Fruit fly (Drosophila melanogaster) whole organism, prepupa: ENCODE results near the gene CG15814.
A peak's percentile ranks its signal among the peaks of the same experiment; 100 is the strongest.

Source experiments
- CG10631 ChIP-seq: fragments of 200-800 bp; sonication (Bioruptor generic); optimal IDR thresholded peaks from 2 replicates; lab custom pipeline; 2016; ENCODE audit warnings: missing biosample characterization, missing genetic modification characterization
- CG10669 ChIP-seq: fragments of 200-800 bp; sonication (Bioruptor generic); optimal IDR thresholded peaks from 3 replicates; lab custom pipeline; 2018; ENCODE audit warnings: missing biosample characterization, mild to moderate bottlenecking, missing genetic modification characterization, moderate library complexity
- CG11294 ChIP-seq: fragments of 200-800 bp; sonication (Bioruptor generic); IDR thresholded peaks from 2 replicates; pipeline ENCODE4 v1.3.6; 2022; ENCODE audit warnings: missing biosample characterization, missing genetic modification characterization
- CG15336 ChIP-seq: fragments of 200-800 bp; sonication (Bioruptor generic); IDR thresholded peaks from 2 replicates; pipeline ENCODE4 v1.3.6; 2022; ENCODE audit warnings: missing biosample characterization, missing genetic modification characterization
- CG1621 ChIP-seq: fragments of 200-800 bp; sonication (Bioruptor generic); optimal IDR thresholded peaks from 3 replicates; lab custom pipeline; 2018; ENCODE audit warnings: missing biosample characterization, mild to moderate bottlenecking, missing genetic modification characterization
- CG16779 ChIP-seq: fragments of 200-800 bp; sonication (Bioruptor generic); optimal IDR thresholded peaks from 3 replicates; lab custom pipeline; 2017; ENCODE audit warnings: missing biosample characterization, mild to moderate bottlenecking, missing genetic modification characterization
- CG3032 ChIP-seq: fragments of 200-800 bp; optimal IDR thresholded peaks from 2 replicates; lab custom pipeline; 2019; ENCODE audit warnings: missing biosample characterization, mild to moderate bottlenecking, missing genetic modification characterization, moderate library complexity
- CG31627 ChIP-seq: fragments of 200-800 bp; sonication (Bioruptor generic); optimal IDR thresholded peaks from 3 replicates; lab custom pipeline; 2016; ENCODE audit warnings: missing biosample characterization, missing genetic modification characterization
- CG32006 ChIP-seq: fragments of 200-800 bp; sonication (Bioruptor generic); optimal IDR thresholded peaks from 3 replicates; lab custom pipeline; 2017; ENCODE audit warnings: missing biosample characterization, mild to moderate bottlenecking, missing genetic modification characterization
- CG34406 ChIP-seq: fragments of 200-800 bp; sonication (Bioruptor generic); optimal IDR thresholded peaks from 3 replicates; lab custom pipeline; 2016; ENCODE audit warnings: missing biosample characterization, missing genetic modification characterization
- CG4318 ChIP-seq: fragments of 200-800 bp; sonication (Bioruptor generic); optimal IDR thresholded peaks from 3 replicates; lab custom pipeline; 2017; ENCODE audit warnings: missing biosample characterization, mild to moderate bottlenecking, missing genetic modification characterization
- CG6163 ChIP-seq: fragments of 200-800 bp; sonication (Bioruptor generic); IDR thresholded peaks from 3 replicates; pipeline ENCODE4 v1.3.6; 2022; ENCODE audit warnings: missing biosample characterization, missing genetic modification characterization
- CG6276 ChIP-seq: fragments of 200-800 bp; sonication (Bioruptor generic); optimal IDR thresholded peaks from 2 replicates; lab custom pipeline; 2017; ENCODE audit warnings: missing biosample characterization, mild to moderate bottlenecking, missing genetic modification characterization
- CG6808 ChIP-seq: fragments of 200-800 bp; sonication (Bioruptor generic); optimal IDR thresholded peaks from 3 replicates; lab custom pipeline; 2017; ENCODE audit warnings: missing biosample characterization, missing genetic modification characterization, mild to moderate bottlenecking, moderate library complexity, missing genetic modification reagents
- CG6854 ChIP-seq: fragments of 200-800 bp; sonication (Bioruptor generic); optimal IDR thresholded peaks from 2 replicates; lab custom pipeline; 2017; ENCODE audit warnings: missing biosample characterization, mild to moderate bottlenecking, missing genetic modification characterization
- CG7368 ChIP-seq: fragments of 200-800 bp; sonication (Bioruptor generic); optimal IDR thresholded peaks from 3 replicates; lab custom pipeline; 2016; ENCODE audit warnings: missing biosample characterization, missing genetic modification characterization
- CG8319 ChIP-seq: fragments of 200-800 bp; sonication (Bioruptor generic); optimal IDR thresholded peaks from 3 replicates; lab custom pipeline; 2016; ENCODE audit warnings: missing biosample characterization, missing genetic modification characterization
- CG8632 ChIP-seq: fragments of 200-800 bp; sonication (Bioruptor generic); optimal IDR thresholded peaks from 3 replicates; lab custom pipeline; 2016; ENCODE audit warnings: missing biosample characterization, missing genetic modification characterization
- CG9139 ChIP-seq: fragments of 200-800 bp; sonication (Bioruptor generic); optimal IDR thresholded peaks from 3 replicates; lab custom pipeline; 2017; ENCODE audit warnings: missing biosample characterization, mild to moderate bottlenecking, missing genetic modification characterization
- Eip75B ChIP-seq: fragments of 200-800 bp; sonication (Bioruptor generic); optimal IDR thresholded peaks from 3 replicates; lab custom pipeline; 2016; ENCODE audit warnings: missing biosample characterization, missing genetic modification characterization
- Ets21C ChIP-seq: fragments of 200-800 bp; sonication (Bioruptor generic); optimal IDR thresholded peaks from 3 replicates; lab custom pipeline; 2016; ENCODE audit warnings: missing biosample characterization, missing genetic modification characterization
- Ets96B ChIP-seq: fragments of 200-800 bp; optimal IDR thresholded peaks from 2 replicates; lab custom pipeline; 2019; ENCODE audit warnings: missing biosample characterization, mild to moderate bottlenecking, missing genetic modification characterization, moderate library complexity
- Gug ChIP-seq: fragments of 200-800 bp; sonication (Bioruptor generic); IDR thresholded peaks from 2 replicates; pipeline ENCODE4 v1.3.6; 2022; ENCODE audit warnings: missing biosample characterization, missing genetic modification characterization
- Hr38 ChIP-seq: sonication (Bioruptor generic); optimal IDR thresholded peaks from 2 replicates; lab custom pipeline; 2016; ENCODE audit warnings: missing biosample characterization, missing genetic modification characterization
- Hr39 ChIP-seq: fragments of 200-800 bp; sonication (Bioruptor generic); optimal IDR thresholded peaks from 2 replicates; lab custom pipeline; 2016; ENCODE audit warnings: missing biosample characterization, missing genetic modification characterization
- Hr4 ChIP-seq: fragments of 200-800 bp; sonication (Bioruptor generic); optimal IDR thresholded peaks from 3 replicates; lab custom pipeline; 2016; ENCODE audit warnings: missing biosample characterization, missing genetic modification characterization
- Lpt ChIP-seq: fragments of 200-800 bp; sonication (Bioruptor generic); optimal IDR thresholded peaks from 3 replicates; lab custom pipeline; 2016; ENCODE audit warnings: missing biosample characterization, missing genetic modification characterization
- Met ChIP-seq: fragments of 200-800 bp; sonication (Bioruptor generic); optimal IDR thresholded peaks from 3 replicates; lab custom pipeline; 2016; ENCODE audit warnings: missing biosample characterization, missing genetic modification characterization
- OdsH ChIP-seq: fragments of 200-800 bp; sonication (Bioruptor generic); optimal IDR thresholded peaks from 3 replicates; lab custom pipeline; 2016; ENCODE audit warnings: missing biosample characterization, missing genetic modification characterization
- Smox ChIP-seq: fragments of 200-800 bp; sonication (Bioruptor generic); optimal IDR thresholded peaks from 3 replicates; lab custom pipeline; 2016; ENCODE audit warnings: missing biosample characterization, missing genetic modification characterization
- Sox102F ChIP-seq: fragments of 200-800 bp; sonication (Bioruptor generic); optimal IDR thresholded peaks from 2 replicates; lab custom pipeline; 2016; ENCODE audit warnings: missing biosample characterization, mild to moderate bottlenecking, missing genetic modification characterization
- Sox14 ChIP-seq: fragments of 200-800 bp; sonication (Bioruptor generic); optimal IDR thresholded peaks from 3 replicates; lab custom pipeline; 2016; ENCODE audit warnings: missing biosample characterization, missing genetic modification characterization
- Sox15 ChIP-seq: fragments of 200-800 bp; sonication (Bioruptor generic); optimal IDR thresholded peaks from 3 replicates; lab custom pipeline; 2016; ENCODE audit warnings: missing biosample characterization, missing genetic modification characterization
- cyc ChIP-seq: fragments of 200-800 bp; sonication (Bioruptor generic); optimal IDR thresholded peaks from 3 replicates; lab custom pipeline; 2016; ENCODE audit warnings: missing biosample characterization, missing genetic modification characterization
- dac ChIP-seq: fragments of 200-800 bp; sonication (Bioruptor generic); optimal IDR thresholded peaks from 2 replicates; lab custom pipeline; 2017; ENCODE audit warnings: missing biosample characterization, mild to moderate bottlenecking, missing genetic modification characterization
- dsx ChIP-seq: fragments of 200-800 bp; optimal IDR thresholded peaks from 3 replicates; lab custom pipeline; 2019; ENCODE audit warnings: missing biosample characterization, mild to moderate bottlenecking, missing genetic modification characterization, moderate library complexity; ENCODE audit not compliant: poor library complexity, severe bottlenecking
- fd59A ChIP-seq: fragments of 200-800 bp; sonication (Bioruptor generic); optimal IDR thresholded peaks from 2 replicates; lab custom pipeline; 2017; ENCODE audit warnings: missing biosample characterization, mild to moderate bottlenecking, missing genetic modification characterization, missing genetic modification reagents
- fd85E ChIP-seq: fragments of 200-800 bp; sonication (Bioruptor generic); optimal IDR thresholded peaks from 3 replicates; lab custom pipeline; 2016; ENCODE audit warnings: missing biosample characterization, missing genetic modification characterization
- lz ChIP-seq: fragments of 200-800 bp; sonication (Bioruptor generic); optimal IDR thresholded peaks from 3 replicates; lab custom pipeline; 2016; ENCODE audit warnings: missing biosample characterization, missing genetic modification characterization
- net ChIP-seq: fragments of 200-800 bp; sonication (Bioruptor generic); optimal IDR thresholded peaks from 3 replicates; lab custom pipeline; 2016; ENCODE audit warnings: missing biosample characterization, missing genetic modification characterization
- pdm3 ChIP-seq: fragments of 200-800 bp; sonication (Bioruptor generic); optimal IDR thresholded peaks from 3 replicates; lab custom pipeline; 2016; ENCODE audit warnings: missing biosample characterization, missing genetic modification characterization
- salr ChIP-seq, 2 experiments: fragments of 200-800 bp; sonication (Bioruptor generic); optimal IDR thresholded peaks; 3 replicates each; lab custom pipeline; 2016 to 2018; ENCODE audit warnings: missing biosample characterization in 2 of 2, missing genetic modification characterization in 2 of 2, mild to moderate bottlenecking in 1 of 2
- ss ChIP-seq, 2 experiments: fragments of 200-800 bp; sonication (Bioruptor generic); optimal IDR thresholded peaks; 2 replicates in 1 of 2; 3 replicates in 1 of 2; lab custom pipeline; 2017 to 2018; ENCODE audit warnings: mild to moderate bottlenecking in 2 of 2, missing biosample characterization in 2 of 2, missing genetic modification characterization in 2 of 2, moderate library complexity in 1 of 2
- svp ChIP-seq: fragments of 200-800 bp; sonication (Bioruptor generic); peaks from one replicate; lab custom pipeline; 2016; ENCODE audit warnings: missing biosample characterization, missing genetic modification characterization
- vri ChIP-seq: fragments of 200-800 bp; sonication (Bioruptor generic); optimal IDR thresholded peaks from 3 replicates; lab custom pipeline; 2016; ENCODE audit warnings: missing biosample characterization, mild to moderate bottlenecking, missing genetic modification characterization

Gene CG15814

dm6 chrX:17814783-17815182 lies 35.4 kb downstream of the CG15814 start (continued):
- TF ChIP-seq OdsH (GFP tag; lab: Kevin White, UChicago) (peak; percentile 71), CG16779 (tag; lab: Kevin White, UChicago) (no peak), Hr4 (GFP tag; lab: Kevin White, UChicago) (no peak), vri (GFP tag; lab: Kevin White, UChicago) (peak; percentile 50), Ets21C (GFP tag; lab: Kevin White, UChicago) (peak; percentile 50), CG11294 (GFP tag; lab: Robert Waterston, UW) (no peak), Eip75B (peak; percentile 42), lz (GFP tag; lab: Kevin White, UChicago) (peak; percentile 66), CG10631 (peak; percentile 23), CG9139 (GFP tag; lab: Kevin White, UChicago) (no peak), CG6276 (GFP tag; lab: Kevin White, UChicago) (no peak), Met (peak; percentile 76), Ets96B (tag; lab: Kevin White, UChicago) (peak; percentile 57), Gug (GFP tag; lab: Robert Waterston, UW) (no peak), CG8632 (GFP tag; lab: Kevin White, UChicago) (peak; percentile 32), CG6854 (GFP tag; lab: Kevin White, UChicago) (peak; percentile 21), dsx (GFP tag; lab: Kevin White, UChicago) (peak; percentile 56), CG10669 (GFP tag; lab: Kevin White, UChicago) (peak; percentile 42), CG1621 (peak; percentile 35)

DNA sequence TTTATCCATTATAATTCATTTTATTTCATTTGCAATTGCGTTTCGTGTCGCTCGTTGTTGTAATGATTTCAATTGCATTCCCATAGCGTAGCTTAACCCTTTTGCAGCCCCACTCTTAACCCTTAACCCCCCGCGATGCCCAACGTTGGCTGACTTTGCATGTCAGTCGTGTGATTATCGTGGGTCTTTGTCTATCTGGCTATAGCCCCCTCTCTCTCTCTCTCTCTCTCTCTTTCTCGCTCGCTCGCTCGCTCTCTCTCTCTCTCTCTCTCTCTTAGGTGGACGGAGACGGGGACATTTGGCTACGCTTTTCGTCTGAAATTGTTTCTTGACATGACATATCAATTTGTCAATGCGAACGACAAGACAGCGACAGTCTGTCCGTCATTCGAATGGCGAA lies 37.9 kb downstream of the CG15814 start:
- TF ChIP-seq CG7368 (GFP tag; lab: Kevin White, UChicago) (no peak), Ets96B (tag; lab: Kevin White, UChicago) (no peak), cyc (GFP tag; lab: Kevin White, UChicago) (no peak), ss (GFP tag; optimal IDR thresholded peaks at IDR 0.05; lab: Kevin White, UChicago) (peak in 1 of 2 experiments; percentile 67), Hr38 (GFP tag; lab: Kevin White, UChicago) (no peak)

DNA sequence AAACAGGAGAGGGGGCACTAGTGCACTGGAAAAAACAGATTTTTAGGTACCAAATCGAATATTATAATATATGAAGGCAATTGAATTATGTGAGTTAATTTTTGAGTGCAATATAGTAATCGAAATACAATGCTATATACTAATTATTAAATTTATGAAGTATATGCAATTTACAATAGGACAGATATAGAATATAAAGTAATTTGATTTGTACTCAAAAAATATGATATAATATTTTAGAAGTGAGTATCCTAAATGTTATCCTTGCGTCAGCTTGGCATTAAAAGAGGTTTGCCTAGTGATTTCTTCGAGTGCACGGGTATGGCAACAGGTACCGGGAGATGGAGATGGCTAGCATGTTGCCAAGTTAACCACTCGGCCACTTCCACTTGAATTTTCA lies 43.2 kb downstream of the CG15814 start:
- no peak for TF ChIP-seq Ets21C (GFP tag; lab: Kevin White, UChicago)
- TF ChIP-seq fd59A (GFP tag; lab: Kevin White, UChicago), result peak; percentile 44
- no peak for TF ChIP-seq Lpt (GFP tag; lab: Kevin White, UChicago)
- TF ChIP-seq CG10631, result peak; percentile 45
- TF ChIP-seq lz (GFP tag; lab: Kevin White, UChicago), result peak; percentile 14
- no peak for TF ChIP-seq Hr4 (GFP tag; lab: Kevin White, UChicago)
- TF ChIP-seq CG8632 (GFP tag; lab: Kevin White, UChicago), result peak; percentile 40
- peak; percentile 60 for TF ChIP-seq Ets96B (tag; lab: Kevin White, UChicago)
- peak; percentile 2 for TF ChIP-seq CG4318 (GFP tag; lab: Kevin White, UChicago)
- TF ChIP-seq Met, result peak; percentile 36
- no peak for TF ChIP-seq fd85E (GFP tag; lab: Kevin White, UChicago)
- peak; percentile 23 for TF ChIP-seq CG34406 (GFP tag; lab: Kevin White, UChicago)
- TF ChIP-seq CG31627 (GFP tag; lab: Kevin White, UChicago), result no peak
- TF ChIP-seq net (GFP tag; lab: Kevin White, UChicago), result peak; percentile 12
- TF ChIP-seq CG15336 (GFP tag; lab: Robert Waterston, UW), result no peak
- TF ChIP-seq Sox14, result no peak
- TF ChIP-seq OdsH (GFP tag; lab: Kevin White, UChicago), result peak; percentile 80
- peak; percentile 71 for TF ChIP-seq svp (GFP tag; lab: Kevin White, UChicago)
- peak; percentile 7 for TF ChIP-seq Sox102F
- peak; percentile 51 for TF ChIP-seq CG32006 (GFP tag; lab: Kevin White, UChicago)
- TF ChIP-seq salr (GFP tag; optimal IDR thresholded peaks at IDR 0.05; lab: Kevin White, UChicago), result peak in 1 of 2 experiments; percentile 21
- no peak for TF ChIP-seq dac (GFP tag; lab: Kevin White, UChicago)
- TF ChIP-seq pdm3 (GFP tag; lab: Kevin White, UChicago), result peak; percentile 2
- TF ChIP-seq CG16779 (tag; lab: Kevin White, UChicago), result no peak
- no peak for TF ChIP-seq CG6163 (GFP tag; lab: Robert Waterston, UW)
- TF ChIP-seq Sox15 (GFP tag; lab: Kevin White, UChicago), result peak; percentile 8
- peak; percentile 65 for TF ChIP-seq CG3032 (tag; lab: Kevin White, UChicago)
- no peak for TF ChIP-seq CG8319 (GFP tag; lab: Kevin White, UChicago)
- peak; percentile 18 for TF ChIP-seq cyc (GFP tag; lab: Kevin White, UChicago)
- TF ChIP-seq CG10669 (GFP tag; lab: Kevin White, UChicago), result peak; percentile 53
- peak; percentile 64 for TF ChIP-seq CG6808 (GFP tag; lab: Kevin White, UChicago)
- no peak for TF ChIP-seq Hr38 (GFP tag; lab: Kevin White, UChicago)
- no peak for TF ChIP-seq Hr39 (GFP tag; lab: Kevin White, UChicago)
- TF ChIP-seq CG11294 (GFP tag; lab: Robert Waterston, UW), result no peak
- peak; percentile 34 for TF ChIP-seq Smox (GFP tag; lab: Kevin White, UChicago)
- TF ChIP-seq CG6854 (GFP tag; lab: Kevin White, UChicago), result no peak
- TF ChIP-seq ss (GFP tag; optimal IDR thresholded peaks at IDR 0.05; lab: Kevin White, UChicago), result peak in 1 of 2 experiments; percentile 66
- TF ChIP-seq Eip75B, result peak; percentile 7
- no peak for TF ChIP-seq CG1621
